Worm (Caenorhabditis elegans): ENCODE data around the gene math-22.
"Not testable (repeated sequence)": the region's sequence is repeated elsewhere in the genome, so short reads cannot be mapped to it uniquely, and the experiment has no call there.

The math-22 gene

DNA sequence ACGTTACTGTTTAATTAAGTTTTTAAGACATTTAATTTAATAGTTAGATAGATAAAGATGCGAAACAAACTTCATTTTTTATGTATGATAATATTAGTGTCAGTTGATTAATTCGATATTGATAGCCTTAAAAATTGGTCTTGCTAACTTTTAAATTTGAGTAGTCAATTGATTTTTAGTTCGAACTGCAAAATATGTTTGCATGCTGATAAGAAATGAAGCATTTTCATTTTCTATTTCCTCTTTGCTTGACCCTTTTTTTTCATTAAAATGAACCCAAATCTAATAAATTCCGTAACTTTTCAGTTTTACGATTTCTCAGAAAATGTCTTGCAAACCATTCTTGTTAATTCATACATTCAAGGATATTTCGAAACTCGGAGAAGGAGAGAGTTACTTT lies at the start of gene math-22:
TSS of gene math-22 (plus strand) at position 301 of the 400 bp plus-strand sequence.
- no peak for TF ChIP-seq Y105C5A.15 (GFP tag; IDR thresholded peaks at IDR 0.05)
- no peak for TF ChIP-seq Y75B8A.6 (GFP tag; IDR thresholded peaks at IDR 0.05)
- TF ChIP-seq pqm-1 (tag; optimal IDR thresholded peaks at IDR 0.05), result peak; percentile 19
- TF ChIP-seq lin-29 (GFP tag; IDR thresholded peaks at IDR 0.05), result no peak

DNA sequence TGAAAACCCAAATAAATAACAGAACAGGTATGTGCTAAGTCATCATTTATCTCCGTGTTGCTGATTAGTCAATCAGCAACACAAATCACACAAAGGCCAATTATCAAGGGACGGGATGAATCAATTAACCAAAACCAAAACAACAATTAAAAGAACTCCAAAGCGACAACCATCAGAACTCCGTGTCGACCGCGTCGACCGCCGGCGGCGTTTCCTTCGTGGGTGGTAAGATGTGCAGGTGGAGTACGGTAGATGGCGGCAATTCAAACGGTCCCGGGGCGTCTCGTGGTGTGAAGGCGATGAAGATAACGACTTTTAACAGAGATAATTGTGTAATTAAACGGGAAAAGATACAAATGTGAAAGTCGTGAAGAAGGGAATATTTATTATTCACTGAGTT lies 49.8 kb upstream of the math-22 start:
- 0 out of 2 replicates have a peak, but pooled peaks have one; percentile 12 for TF ChIP-seq set-16 (GFP tag; IDR thresholded peaks at IDR 0.05)
- TF ChIP-seq tra-1 (GFP tag; IDR thresholded peaks at IDR 0.05), result peak; percentile 99

DNA sequence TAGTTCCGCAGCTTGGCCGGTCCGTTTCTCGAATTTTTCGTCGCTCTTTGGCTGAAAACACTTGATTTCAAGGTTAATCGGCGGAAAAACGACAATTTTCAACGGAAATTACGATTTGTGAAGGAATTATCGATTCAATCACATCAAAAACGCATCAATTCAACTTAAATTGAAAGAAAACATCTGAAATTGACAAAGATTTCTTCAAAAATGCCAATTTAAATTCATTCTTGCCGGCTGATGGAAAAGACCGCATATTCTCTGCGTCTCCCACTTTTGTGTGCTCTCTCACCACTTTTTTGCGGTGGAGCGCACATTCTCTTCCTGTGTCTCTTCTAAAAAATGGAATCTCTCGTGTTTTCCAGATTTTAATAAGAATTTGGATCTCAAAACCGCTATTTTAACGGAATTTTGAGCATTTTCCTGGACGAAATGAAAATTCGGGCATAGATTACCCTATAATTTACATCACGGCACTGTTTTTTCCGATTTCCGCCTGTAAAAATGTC lies 43.9 kb upstream of the math-22 start, which contains the start of gene C16C4.18:
TSS of gene C16C4.18 (minus strand) at position 51 of the 509 bp plus-strand sequence.
- not testable (repeated sequence) for TF ChIP-seq zfp-3 (GFP tag; conservative IDR thresholded peaks at IDR 0.05); ctbp-1 (GFP tag; IDR thresholded peaks at IDR 0.05); F49E8.2 (tag; optimal IDR thresholded peaks at IDR 0.05; ENCODE audit: borderline replicate concordance)

DNA sequence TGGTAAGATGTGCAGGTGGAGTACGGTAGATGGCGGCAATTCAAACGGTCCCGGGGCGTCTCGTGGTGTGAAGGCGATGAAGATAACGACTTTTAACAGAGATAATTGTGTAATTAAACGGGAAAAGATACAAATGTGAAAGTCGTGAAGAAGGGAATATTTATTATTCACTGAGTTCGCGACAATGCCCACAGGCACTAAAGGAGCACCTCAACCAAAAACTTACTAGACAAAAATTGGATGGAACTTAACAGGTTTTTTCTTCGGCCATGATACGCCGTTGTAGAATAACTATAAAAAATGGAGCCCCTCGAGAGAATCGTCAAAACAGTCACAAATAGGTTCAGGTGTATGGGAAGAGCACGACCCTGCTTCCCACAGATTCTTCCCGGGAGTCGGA lies 42.9 kb upstream of the math-22 start, which contains the start of gene fbxb-98:
TSS of gene fbxb-98 (plus strand) at position 301 of the 400 bp plus-strand sequence.
- TF ChIP-seq F49E8.2 (tag; optimal IDR thresholded peaks at IDR 0.05; ENCODE audit: borderline replicate concordance); F44E2.7 (GFP tag; IDR thresholded peaks at IDR 0.05); nhr-76 (tag; optimal IDR thresholded peaks at IDR 0.05): not testable (repeated sequence)

DNA sequence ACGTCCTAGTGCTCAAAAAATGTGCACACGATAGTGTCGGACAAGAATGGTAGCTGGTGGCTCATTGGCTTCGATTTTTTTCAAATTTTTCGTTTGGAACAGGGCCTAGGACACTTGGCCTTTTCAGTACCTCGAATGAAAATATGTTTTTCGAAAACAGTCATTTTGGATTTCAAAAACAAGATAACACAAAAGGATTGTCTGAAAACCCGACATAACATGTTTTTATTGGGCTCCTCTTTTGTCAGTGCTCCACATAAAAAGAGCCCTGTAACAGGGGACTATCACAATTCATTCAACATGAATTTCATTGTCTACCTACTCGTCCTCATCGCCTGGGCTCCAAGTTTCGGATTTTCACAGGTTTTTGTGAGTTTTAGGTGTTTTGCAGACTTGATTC lies 40.9 kb upstream of the math-22 start, which contains the start of gene C16C4.17:
TSS of gene C16C4.17 (plus strand) at position 301 of the 400 bp plus-strand sequence.
- no peak for TF ChIP-seq ZK546.5 (tag; optimal IDR thresholded peaks at IDR 0.05)
- no peak for TF ChIP-seq nhr-77 (tag; optimal IDR thresholded peaks at IDR 0.05)

DNA sequence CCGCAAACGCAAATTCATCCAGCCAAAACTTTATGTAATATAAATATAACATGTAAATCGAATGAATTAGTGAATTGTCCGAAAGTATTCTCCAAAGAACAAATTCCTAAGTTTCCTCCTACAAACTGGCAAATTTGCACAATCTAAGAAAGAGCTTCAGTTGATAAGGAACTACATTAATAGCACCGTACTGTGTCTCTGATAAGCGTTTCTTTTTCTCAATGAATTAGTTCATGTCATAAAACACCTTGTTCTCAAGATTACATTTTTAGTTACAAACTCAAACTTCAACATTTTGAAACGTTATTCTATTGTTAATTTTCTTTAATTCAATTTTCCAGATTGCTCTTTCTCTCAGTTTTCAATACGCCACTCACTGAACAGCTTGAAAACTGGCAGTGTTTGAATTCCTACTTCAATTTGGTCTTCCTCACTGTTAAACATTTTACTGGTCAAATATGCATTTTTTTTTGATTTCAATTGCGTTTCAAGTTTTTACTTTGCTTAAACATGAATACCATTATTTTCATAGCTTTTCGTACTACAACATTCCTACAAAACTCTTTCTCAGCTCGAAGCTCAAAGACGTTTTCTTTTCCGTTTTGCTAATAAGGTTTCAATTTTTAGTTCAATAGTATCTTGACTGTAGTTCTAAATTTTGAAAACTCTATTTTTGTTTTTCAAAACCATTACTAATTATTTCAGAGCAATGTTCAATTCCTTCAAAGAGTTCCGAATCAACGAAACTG lies 39.3 kb upstream of the math-22 start, which contains the start of gene math-15:
TSS of gene math-15 (plus strand) at position 699 of the 749 bp plus-strand sequence.
- TF ChIP-seq nhr-77 (tag; optimal IDR thresholded peaks at IDR 0.05), result no peak
- peak; percentile 53 for TF ChIP-seq nhr-28 (tag; optimal IDR thresholded peaks at IDR 0.05)
- no peak for TF ChIP-seq zip-11 (GFP tag; IDR thresholded peaks at IDR 0.05)
- TF ChIP-seq pqm-1 (tag; optimal IDR thresholded peaks at IDR 0.05), result peak; percentile 72

DNA sequence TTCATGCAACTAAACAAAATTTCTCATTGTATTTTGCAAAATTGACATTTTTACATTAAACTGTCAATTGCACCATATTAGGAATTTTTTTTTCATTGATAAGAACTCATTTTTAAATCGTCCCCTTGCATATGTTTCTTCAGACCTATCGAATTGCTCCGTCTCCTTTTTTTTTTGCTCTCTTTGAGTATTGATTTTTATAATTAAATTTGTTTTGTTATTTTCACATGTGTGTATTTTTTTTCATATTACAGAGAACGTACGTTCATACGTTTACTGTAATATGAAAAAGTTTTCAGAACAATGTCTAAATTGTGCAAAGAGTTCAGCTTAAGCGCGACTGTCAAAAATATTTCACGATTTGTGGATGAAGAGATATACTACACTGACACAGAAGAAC lies 36.1 kb upstream of the math-22 start, which contains the start of gene math-14:
TSS of gene math-14 (plus strand) at position 301 of the 400 bp plus-strand sequence.
- no peak for TF ChIP-seq hif-1 (tag; optimal IDR thresholded peaks at IDR 0.05)
- TF ChIP-seq daf-16 (GFP tag; optimal IDR thresholded peaks at IDR 0.05), result no peak
- peak; percentile 24 for TF ChIP-seq daf-16 (tag; optimal IDR thresholded peaks at IDR 0.05)
- TF ChIP-seq ceh-32 (tag; optimal IDR thresholded peaks at IDR 0.05; ENCODE audit: poor library complexity), result no peak

DNA sequence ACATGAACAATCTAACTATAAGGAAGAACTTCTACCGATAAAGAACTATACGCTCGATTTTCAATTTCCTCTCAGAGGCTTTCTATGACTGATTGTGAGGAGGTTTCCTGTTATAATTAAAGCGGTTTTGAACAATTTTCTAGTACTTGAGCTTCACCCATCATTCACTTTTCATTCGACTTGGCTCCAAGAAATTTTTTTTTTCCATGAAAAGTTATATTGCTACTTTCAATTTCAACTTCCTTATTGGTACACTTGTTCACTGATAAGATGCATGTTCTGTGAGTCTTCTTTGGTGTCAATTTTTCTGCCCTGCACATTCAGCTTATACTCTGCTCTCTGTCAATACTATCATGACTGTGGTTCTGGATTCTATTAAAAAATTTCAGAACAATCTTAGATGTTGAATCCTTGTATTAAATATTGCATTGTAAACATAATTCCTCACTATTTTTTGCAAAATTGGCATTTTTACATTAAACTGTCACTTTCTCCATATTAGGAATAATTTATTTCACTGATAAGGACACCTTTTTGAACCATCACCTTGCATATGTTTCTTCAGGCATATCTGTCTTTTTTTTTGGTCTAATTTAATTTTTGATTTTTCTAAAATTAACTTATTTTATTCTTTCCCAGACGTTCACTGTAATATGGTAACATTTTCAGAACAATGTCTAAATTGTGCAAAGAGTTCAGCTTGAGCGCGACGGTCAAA lies 34.2 kb upstream of the math-22 start, which contains the start of gene math-10:
TSS of gene math-10 (plus strand) at position 668 of the 718 bp plus-strand sequence.
- TF ChIP-seq attf-4 (tag; optimal IDR thresholded peaks at IDR 0.05) (no peak), lin-15B (tag; optimal IDR thresholded peaks at IDR 0.05) (no peak), zfp-2 (tag; optimal IDR thresholded peaks at IDR 0.05) (no peak), ceh-20 (GFP tag; IDR thresholded peaks at IDR 0.05) (no peak), dmd-6 (GFP tag; IDR thresholded peaks at IDR 0.05) (peak; percentile 55), unc-62 (GFP tag; optimal IDR thresholded peaks at IDR 0.05 in 1 of 2) (peak in 1 of 2 experiments; percentile 79), unc-62 (tag; optimal IDR thresholded peaks at IDR 0.05) (no peak), snpc-4 (tag; optimal IDR thresholded peaks at IDR 0.05) (no peak), hlh-11 (tag; optimal IDR thresholded peaks at IDR 0.05) (peak; percentile 54), nhr-28 (tag; optimal IDR thresholded peaks at IDR 0.05) (peak; percentile 33), pqm-1 (tag; optimal IDR thresholded peaks at IDR 0.05) (peak; percentile 8), nhr-48 (tag; optimal IDR thresholded peaks at IDR 0.05) (no peak)
